Worm (Caenorhabditis elegans): ENCODE data around the gene srx-130.

DNA sequence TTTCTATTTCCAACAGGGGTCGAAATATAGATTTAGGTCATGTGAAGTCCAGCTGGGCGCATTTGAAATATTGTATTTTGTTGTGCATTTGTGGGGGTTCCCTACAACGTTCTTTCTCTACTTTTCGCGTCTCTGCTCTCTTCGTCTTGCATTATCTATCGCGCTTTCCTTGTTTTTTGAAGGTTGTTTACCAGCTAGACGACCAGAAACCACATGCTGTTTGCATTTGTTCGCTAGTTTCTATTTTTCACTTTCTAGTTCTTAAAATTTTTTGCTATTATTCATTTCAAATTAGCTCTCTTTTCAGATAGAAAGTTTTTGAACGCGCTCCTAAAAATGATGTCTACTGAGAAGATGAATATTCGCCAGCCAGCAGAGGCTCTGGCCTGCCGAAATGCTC, 3.8 kb upstream of the srx-130 start, which contains the start of gene F55B12.10:
- TF ChIP-seq unc-130 (GFP tag; optimal IDR thresholded peaks at IDR 0.05) (no peak), ztf-22 (GFP tag; optimal IDR thresholded peaks at IDR 0.05) (no peak), xnd-1 (tag; optimal IDR thresholded peaks at IDR 0.05) (no peak), unc-62 (GFP tag; optimal IDR thresholded peaks at IDR 0.05) (no peak), dpff-1 (tag; optimal IDR thresholded peaks at IDR 0.05) (no peak), tbp1 (GFP tag; optimal IDR thresholded peaks at IDR 0.05) (no peak), attf-6 (GFP tag; IDR thresholded peaks at IDR 0.05) (no peak), hrde-1 (tag; optimal IDR thresholded peaks at IDR 0.05; ENCODE audit: borderline replicate concordance) (no peak)
